Fruit fly (Drosophila melanogaster): ENCODE results near the gene CG18789.

- TF ChIP-seq CG11902 (GFP tag; optimal IDR thresholded peaks at IDR 0.05) (no peak), CG7368 (GFP tag; optimal IDR thresholded peaks at IDR 0.05) (no peak), CG6854 (GFP tag; optimal IDR thresholded peaks at IDR 0.05) (no peak), Smox (GFP tag; optimal IDR thresholded peaks at IDR 0.05) (no peak), esn (GFP tag; optimal IDR thresholded peaks at IDR 0.05) (no peak), Eip93F (GFP tag; optimal IDR thresholded peaks at IDR 0.05) (no peak), Hr39 (GFP tag; optimal IDR thresholded peaks at IDR 0.05) (no peak), CG4318 (GFP tag; optimal IDR thresholded peaks at IDR 0.05) (no peak)
These were observed 45.3 kb upstream of the CG18789 start, which contains the start of gene CG6766 for dm6 chr2L:12040510-12040909.

Measured in whole organism, prepupa.